Worm (Caenorhabditis elegans) whole organism, L4 larva: ENCODE data around the gene dap-3.

ENCODE experiments used
- F26F4.8 ChIP-seq: fragments of 200-800 bp; sonication (Bioruptor generic); conservative IDR thresholded peaks from 2 replicates; pipeline ENCODE4 v1.3.6; 2022; ENCODE audit warnings: missing genetic modification characterization, missing compliant biosample characterization
- R02D3.7 ChIP-seq: fragments of 150-350 bp; sonication (generic microtip); optimal IDR thresholded peaks from 3 replicates; lab custom pipeline; 2014; ENCODE audit warnings: missing biosample characterization, missing genetic modification characterization
- T20F7.1 ChIP-seq: fragments of 200-800 bp; sonication (Bioruptor generic); optimal IDR thresholded peaks from 2 replicates; lab custom pipeline; 2018; ENCODE audit warnings: mild to moderate bottlenecking, missing genetic modification characterization, missing compliant biosample characterization
- T26A8.4 ChIP-seq: fragments of 200-800 bp; sonication (Bioruptor generic); IDR thresholded peaks from 2 replicates; pipeline ENCODE4 v1.3.6; 2022; ENCODE audit warnings: missing genetic modification characterization, missing compliant biosample characterization
- Y75B8A.6 ChIP-seq: fragments of 200-800 bp; sonication (Bioruptor generic); IDR thresholded peaks from 2 replicates; pipeline ENCODE4 v1.3.6; 2022; ENCODE audit warnings: missing genetic modification reagents, missing genetic modification characterization, missing compliant biosample characterization
- ZK337.2 ChIP-seq: fragments of 200-800 bp; sonication (Bioruptor generic); IDR thresholded peaks from 2 replicates; pipeline ENCODE4 v1.3.6; 2022; ENCODE audit warnings: missing genetic modification reagents, missing genetic modification characterization, missing compliant biosample characterization
- aha-1 ChIP-seq: fragments of 150-350 bp; peaks from one replicate; lab custom pipeline; 2014; ENCODE audit warnings: missing biosample characterization, missing genetic modification characterization
- arid-1 ChIP-seq: fragments of 200-800 bp; sonication (Bioruptor generic); conservative IDR thresholded peaks from 2 replicates; pipeline ENCODE4 v1.3.6; 2022; ENCODE audit warnings: missing genetic modification reagents, missing genetic modification characterization, missing compliant biosample characterization
- ceh-28 ChIP-seq: fragments of 150-350 bp; optimal IDR thresholded peaks from 2 replicates; lab custom pipeline; 2014; ENCODE audit warnings: missing biosample characterization, missing genetic modification reagents, missing genetic modification characterization
- ceh-32 ChIP-seq: sonication (generic microtip); optimal IDR thresholded peaks from 2 replicates; lab custom pipeline; 2016; ENCODE audit warnings: mild to moderate bottlenecking, missing genetic modification characterization, missing compliant biosample characterization; ENCODE audit not compliant: poor library complexity
- ceh-62 ChIP-seq: sonication (generic microtip); optimal IDR thresholded peaks from 2 replicates; lab custom pipeline; 2017; ENCODE audit warnings: missing biosample characterization, missing genetic modification characterization
- ctbp-1 ChIP-seq: fragments of 200-800 bp; sonication (Bioruptor generic); IDR thresholded peaks from 2 replicates; pipeline ENCODE4 v1.3.6; 2022; ENCODE audit warnings: missing genetic modification reagents, missing genetic modification characterization, missing compliant biosample characterization
- daf-16 ChIP-seq, 3 experiments: sonication (generic microtip); optimal IDR thresholded peaks; 2 replicates each; lab custom pipeline; 2016 to 2017; ENCODE audit warnings: missing genetic modification characterization in 3 of 3, missing genetic modification reagents in 3 of 3, mild to moderate bottlenecking in 2 of 3, missing compliant biosample characterization in 2 of 3, missing biosample characterization in 1 of 3, moderate library complexity in 1 of 3
- dmd-6 ChIP-seq: fragments of 200-800 bp; sonication (Bioruptor generic); IDR thresholded peaks from 2 replicates; pipeline ENCODE4 v1.3.6; 2022; ENCODE audit warnings: missing genetic modification reagents, missing genetic modification characterization, missing compliant biosample characterization
- dmd-8 ChIP-seq: fragments of 200-800 bp; sonication (Bioruptor generic); IDR thresholded peaks from 2 replicates; pipeline ENCODE4 v1.3.6; 2022; ENCODE audit warnings: missing genetic modification characterization, missing compliant biosample characterization
- hlh-11 ChIP-seq: fragments of 200-800 bp; sonication (Bioruptor generic); optimal IDR thresholded peaks from 2 replicates; lab custom pipeline; 2018; ENCODE audit warnings: mild to moderate bottlenecking, missing genetic modification characterization, missing compliant biosample characterization
- hlh-30 ChIP-seq: sonication (generic microtip); optimal IDR thresholded peaks from 2 replicates; lab custom pipeline; 2017; ENCODE audit warnings: antibody characterized with exemption, mild to moderate bottlenecking, missing genetic modification characterization, missing compliant biosample characterization; ENCODE audit not compliant: insufficient read depth
- jun-1 ChIP-seq: fragments of 150-350 bp; optimal IDR thresholded peaks from 2 replicates; lab custom pipeline; 2014; ENCODE audit warnings: missing biosample characterization, missing genetic modification reagents, missing genetic modification characterization
- lim-7 ChIP-seq: fragments of 200-800 bp; sonication (Bioruptor generic); IDR thresholded peaks from 2 replicates; pipeline ENCODE4 v1.3.6; 2022; ENCODE audit warnings: missing genetic modification characterization, missing compliant biosample characterization
- lin-1 ChIP-seq: fragments of 200-800 bp; sonication (Bioruptor generic); IDR thresholded peaks from 2 replicates; pipeline ENCODE4 v1.3.6; 2022; ENCODE audit warnings: missing genetic modification reagents, missing genetic modification characterization, missing compliant biosample characterization
- lin-13 ChIP-seq: fragments of 150-350 bp; optimal IDR thresholded peaks from 2 replicates; lab custom pipeline; 2014; ENCODE audit warnings: missing biosample characterization, missing genetic modification reagents, missing genetic modification characterization
- lin-15B ChIP-seq: fragments of 150-350 bp; sonication (generic microtip); optimal IDR thresholded peaks from 3 replicates; lab custom pipeline; 2014; ENCODE audit warnings: missing biosample characterization, missing genetic modification characterization
- lir-3 ChIP-seq: sonication (generic microtip); optimal IDR thresholded peaks from 2 replicates; lab custom pipeline; 2016; ENCODE audit warnings: mild to moderate bottlenecking, missing genetic modification characterization, missing compliant biosample characterization
- lsy-2 ChIP-seq, 2 experiments: fragments of 150-350 bp in 1 of 2; sonication (generic microtip) in 1 of 2; optimal IDR thresholded peaks; 2 replicates each; lab custom pipeline; 2014 to 2017; ENCODE audit warnings: missing biosample characterization in 2 of 2, missing genetic modification characterization in 2 of 2
- mdl-1 ChIP-seq, 2 experiments: fragments of 150-350 bp in 1 of 2; sonication (generic microtip) in 1 of 2; optimal IDR thresholded peaks; 2 replicates each; lab custom pipeline; 2014 to 2017; ENCODE audit warnings: missing biosample characterization in 2 of 2, missing genetic modification characterization in 2 of 2
- mdt-29 ChIP-seq: fragments of 200-800 bp; sonication (Bioruptor generic); IDR thresholded peaks from 2 replicates; pipeline ENCODE4 v1.3.6; 2022; ENCODE audit warnings: missing genetic modification reagents, missing genetic modification characterization, missing compliant biosample characterization
- mxl-2 ChIP-seq: fragments of 200-800 bp; sonication (Bioruptor generic); conservative IDR thresholded peaks from 2 replicates; pipeline ENCODE4 v1.3.6; 2022; ENCODE audit warnings: missing genetic modification reagents, missing genetic modification characterization, missing compliant biosample characterization
- nhr-102 ChIP-seq: sonication (generic microtip); optimal IDR thresholded peaks from 2 replicates; lab custom pipeline; 2016; ENCODE audit warnings: mild to moderate bottlenecking, missing genetic modification characterization, moderate library complexity, missing compliant biosample characterization
- nhr-111 ChIP-seq: fragments of 200-800 bp; sonication (Bioruptor generic); optimal IDR thresholded peaks from 2 replicates; lab custom pipeline; 2018; ENCODE audit warnings: mild to moderate bottlenecking, missing genetic modification characterization, missing compliant biosample characterization
- nhr-25 ChIP-seq: sonication (generic microtip); optimal IDR thresholded peaks from 2 replicates; lab custom pipeline; 2017; ENCODE audit warnings: missing genetic modification characterization, mild to moderate bottlenecking, missing compliant biosample characterization, antibody characterized with exemption, moderate library complexity, borderline replicate concordance; ENCODE audit not compliant: insufficient read depth
- nhr-41 ChIP-seq: fragments of 200-800 bp; sonication (Bioruptor generic); IDR thresholded peaks from 2 replicates; pipeline ENCODE4 v1.3.6; 2022; ENCODE audit warnings: missing genetic modification reagents, missing genetic modification characterization, missing compliant biosample characterization
- nhr-48 ChIP-seq: sonication (generic microtip); optimal IDR thresholded peaks from 2 replicates; lab custom pipeline; 2016; ENCODE audit warnings: mild to moderate bottlenecking, missing genetic modification characterization, missing compliant biosample characterization
- nhr-6 ChIP-seq: fragments of 150-350 bp; optimal IDR thresholded peaks from 2 replicates; lab custom pipeline; 2014; ENCODE audit warnings: missing biosample characterization, missing genetic modification characterization
- set-16 ChIP-seq: fragments of 200-800 bp; sonication (Bioruptor generic); IDR thresholded peaks from 2 replicates; pipeline ENCODE4 v1.3.6; 2022; ENCODE audit warnings: missing genetic modification reagents, missing genetic modification characterization, missing compliant biosample characterization
- snpc-1.2 ChIP-seq: fragments of 200-800 bp; sonication (Bioruptor generic); IDR thresholded peaks from 2 replicates; pipeline ENCODE4 v1.3.6; 2022; ENCODE audit warnings: missing genetic modification reagents, missing genetic modification characterization, missing compliant biosample characterization
- snpc-4 ChIP-seq: fragments of 150-350 bp; optimal IDR thresholded peaks from 2 replicates; lab custom pipeline; 2014; ENCODE audit warnings: missing biosample characterization, missing genetic modification characterization
- tag-97 ChIP-seq: fragments of 200-800 bp; sonication (Bioruptor generic); IDR thresholded peaks from 2 replicates; pipeline ENCODE4 v1.3.6; 2022; ENCODE audit warnings: missing genetic modification characterization, missing compliant biosample characterization
- unc-130 ChIP-seq: sonication (generic microtip); optimal IDR thresholded peaks from 2 replicates; lab custom pipeline; 2016; ENCODE audit warnings: missing genetic modification reagents, missing genetic modification characterization, missing compliant biosample characterization
- unc-39 ChIP-seq: sonication (generic microtip); optimal IDR thresholded peaks from 2 replicates; lab custom pipeline; 2017; ENCODE audit warnings: missing biosample characterization, missing genetic modification characterization
- unc-62 ChIP-seq, 3 experiments: fragments of 150-350 bp in 1 of 3; sonication (generic microtip); optimal IDR thresholded peaks in 2 of 3; peaks in 1 of 3; 1 replicate in 1 of 3; 2 replicates in 2 of 3; lab custom pipeline; 2014 to 2017; ENCODE audit warnings: missing biosample characterization in 3 of 3, missing genetic modification characterization in 3 of 3, missing genetic modification reagents in 3 of 3, missing genotype in 1 of 3
- zfp-2 ChIP-seq: sonication (generic microtip); optimal IDR thresholded peaks from 2 replicates; lab custom pipeline; 2016; ENCODE audit warnings: mild to moderate bottlenecking, missing genetic modification characterization, missing compliant biosample characterization
- zip-2 ChIP-seq: fragments of 150-350 bp; optimal IDR thresholded peaks from 2 replicates; lab custom pipeline; 2014; ENCODE audit warnings: missing biosample characterization, missing genetic modification characterization

dap-3 gene

ce11 chrII:10547803-10548693 lies 32.9 kb upstream of the dap-3 start (continued):
- no peak for TF ChIP-seq unc-130 (GFP tag; lab: Kevin White, UChicago)
- TF ChIP-seq zfp-2 (tag; lab: Kevin White, UChicago), result no peak
- TF ChIP-seq snpc-4, result no peak
- TF ChIP-seq lir-3 (tag; lab: Kevin White, UChicago), result no peak
- peak; percentile 69 for TF ChIP-seq lim-7 (GFP tag; lab: Robert Waterston, UW)
- TF ChIP-seq lin-1, result no peak
- TF ChIP-seq Y75B8A.6 (GFP tag; lab: Robert Waterston, UW), result peak; percentile 33; the same call in 1 of the 2 replicates
- TF ChIP-seq unc-62 (GFP tag; optimal IDR thresholded peaks at IDR 0.05 in 1 of 2; lab: Kevin White, UChicago), result no peak
- no peak for TF ChIP-seq unc-62 (tag; optimal IDR thresholded peaks at IDR 0.05; lab: Kevin White, UChicago)
- TF ChIP-seq snpc-1.2 (GFP tag; lab: Robert Waterston, UW), result peak; percentile 56; the same call in 1 of the 2 replicates
- TF ChIP-seq nhr-111 (GFP tag; lab: Kevin White, UChicago), result no peak
- no peak for TF ChIP-seq zip-2 (tag; lab: Kevin White, UChicago)
- no peak for TF ChIP-seq nhr-6 (tag; lab: Kevin White, UChicago)
- TF ChIP-seq daf-16 (GFP tag; optimal IDR thresholded peaks at IDR 0.05; lab: Kevin White, UChicago), result no peak
- TF ChIP-seq daf-16 (tag; optimal IDR thresholded peaks at IDR 0.05; lab: Kevin White, UChicago), result peak; percentile 14
- peak; percentile 49 for TF ChIP-seq hlh-11 (tag; lab: Kevin White, UChicago)
- TF ChIP-seq nhr-48 (tag; lab: Kevin White, UChicago), result no peak

- TF ChIP-seq hlh-11 (tag; lab: Kevin White, UChicago) (peak; percentile 82), snpc-4 (no peak), dmd-6 (GFP tag; lab: Robert Waterston, UW) (peak; percentile 76), ceh-32 (tag; lab: Kevin White, UChicago) (no peak), aha-1 (tag; lab: Kevin White, UChicago) (peak; percentile 100), mxl-2 (GFP tag; lab: Robert Waterston, UW) (no peak), R02D3.7 (tag; lab: Kevin White, UChicago) (no peak), unc-39 (no peak), ctbp-1 (peak; percentile 86), T26A8.4 (GFP tag; lab: Robert Waterston, UW) (peak; percentile 69), dmd-8 (GFP tag; lab: Robert Waterston, UW) (no peak), lsy-2 (tag; optimal IDR thresholded peaks at IDR 0.05; lab: Kevin White, UChicago) (peak; percentile 74 to 76), ZK337.2 (GFP tag; lab: Robert Waterston, UW) (no peak), nhr-102 (peak; percentile 32), lin-13 (GFP tag; lab: Kevin White, UChicago) (peak; percentile 20), jun-1 (peak; percentile 38), nhr-111 (GFP tag; lab: Kevin White, UChicago) (no peak), F26F4.8 (GFP tag; lab: Robert Waterston, UW) (no peak), mdl-1 (tag; optimal IDR thresholded peaks at IDR 0.05; lab: Kevin White, UChicago) (peak; percentile 89 to 95), ceh-62 (tag; lab: Kevin White, UChicago) (no peak), hlh-30 (tag; lab: Kevin White, UChicago) (peak; percentile 96), nhr-41 (GFP tag; lab: Robert Waterston, UW) (0 out of 2 replicates have a peak, but pooled peaks have one; percentile 21), arid-1 (GFP tag; lab: Robert Waterston, UW) (peak; percentile 67), tag-97 (GFP tag; lab: Robert Waterston, UW) (no peak), lim-7 (GFP tag; lab: Robert Waterston, UW) (peak; percentile 74), set-16 (GFP tag; lab: Robert Waterston, UW) (peak; percentile 96), lir-3 (tag; lab: Kevin White, UChicago) (no peak), ceh-28 (tag; lab: Kevin White, UChicago) (no peak), unc-62 (GFP tag; optimal IDR thresholded peaks at IDR 0.05 in 1 of 2; lab: Kevin White, UChicago) (peak in 1 of 2 experiments; percentile 99), unc-62 (tag; optimal IDR thresholded peaks at IDR 0.05; lab: Kevin White, UChicago) (no peak), nhr-6 (tag; lab: Kevin White, UChicago) (peak; percentile 57), nhr-25 (tag; lab: Kevin White, UChicago) (peak; percentile 51), mdt-29 (GFP tag; lab: Robert Waterston, UW) (peak; percentile 75), T20F7.1 (GFP tag; lab: Kevin White, UChicago) (peak; percentile 66), lin-1 (peak; percentile 11; the same call in 1 of the 2 replicates), lin-15B (tag; lab: Kevin White, UChicago) (no peak)
These were observed 31.9 kb upstream of the dap-3 start for ce11 chrII:10548778-10549671.
